Worm (Caenorhabditis elegans) whole organism, late embryonic: ENCODE data around the gene fbxo-11.2.

Experiments
- C08G9.2 ChIP-seq: sonication (generic microtip); optimal IDR thresholded peaks from 2 replicates; lab custom pipeline; 2016; ENCODE audit warnings: mild to moderate bottlenecking, missing genetic modification characterization, moderate library complexity, missing compliant biosample characterization
- F13H6.1 ChIP-seq: sonication (generic microtip); optimal IDR thresholded peaks from 2 replicates; lab custom pipeline; 2016; ENCODE audit warnings: missing genetic modification characterization, missing compliant biosample characterization
- K02D7.2 ChIP-seq: sonication (generic microtip); optimal IDR thresholded peaks from 2 replicates; lab custom pipeline; 2017; ENCODE audit warnings: mild to moderate bottlenecking, missing genetic modification characterization, missing compliant biosample characterization
- K09A11.1 ChIP-seq: sonication (generic microtip); optimal IDR thresholded peaks from 2 replicates; lab custom pipeline; 2017; ENCODE audit warnings: antibody characterized with exemption, mild to moderate bottlenecking, missing genetic modification characterization, missing compliant biosample characterization; ENCODE audit not compliant: insufficient read depth
- ama-1 ChIP-seq: fragments of 150-350 bp; optimal IDR thresholded peaks from 2 replicates; lab custom pipeline; 2014
- ceh-24 ChIP-seq: sonication (generic microtip); optimal IDR thresholded peaks from 2 replicates; lab custom pipeline; 2016; ENCODE audit warnings: mild to moderate bottlenecking, missing genetic modification characterization, missing compliant biosample characterization
- dmd-4 ChIP-seq: sonication (generic microtip); optimal IDR thresholded peaks from 2 replicates; lab custom pipeline; 2016; ENCODE audit warnings: borderline replicate concordance, missing genetic modification characterization, missing compliant biosample characterization
- elt-2 ChIP-seq: sonication (generic microtip); optimal IDR thresholded peaks from 2 replicates; lab custom pipeline; 2016; ENCODE audit warnings: missing genetic modification reagents, missing genetic modification characterization, missing compliant biosample characterization
- hlh-6 ChIP-seq: sonication (generic microtip); optimal IDR thresholded peaks from 2 replicates; lab custom pipeline; 2016; ENCODE audit warnings: missing genotype, missing genetic modification characterization, missing compliant biosample characterization
- nhr-11 ChIP-seq: fragments of 150-350 bp; optimal IDR thresholded peaks from 2 replicates; lab custom pipeline; 2014; ENCODE audit warnings: missing biosample characterization, missing genetic modification characterization
- syd-9 ChIP-seq: sonication (generic microtip); optimal IDR thresholded peaks from 2 replicates; lab custom pipeline; 2016; ENCODE audit warnings: mild to moderate bottlenecking, missing genetic modification characterization, moderate library complexity, missing compliant biosample characterization
- tbx-2 ChIP-seq: sonication (generic microtip); optimal IDR thresholded peaks from 2 replicates; lab custom pipeline; 2016; ENCODE audit warnings: missing genetic modification characterization, missing compliant biosample characterization
- tbx-7 ChIP-seq: sonication (generic microtip); optimal IDR thresholded peaks from 2 replicates; lab custom pipeline; 2016; ENCODE audit warnings: missing genotype, missing genetic modification characterization, missing compliant biosample characterization
- unc-42 ChIP-seq: sonication (generic microtip); optimal IDR thresholded peaks from 2 replicates; lab custom pipeline; 2016; ENCODE audit warnings: missing genotype, missing genetic modification characterization, missing compliant biosample characterization

ce11 chrIII:1034853-1035252 is 18.2 kb downstream of the fbxo-11.2 start:
- TF ChIP-seq tbx-2 (tag; lab: Kevin White, UChicago) (no peak), C08G9.2 (no peak), K09A11.1 (no peak), ceh-24 (tag; lab: Kevin White, UChicago) (no peak), dmd-4 (no peak), unc-42 (no peak), tbx-7 (tag; lab: Kevin White, UChicago) (no peak), F13H6.1 (no peak), elt-2 (no peak), nhr-11 (tag; lab: Kevin White, UChicago) (no peak), hlh-6 (tag; lab: Kevin White, UChicago) (no peak), syd-9 (tag; lab: Kevin White, UChicago) (no peak), K02D7.2 (tag; lab: Kevin White, UChicago) (no peak), ama-1 (no peak)
